Worm (Caenorhabditis elegans) whole organism, L4/young adult: Measurements from ENCODE around the gene F36D3.8.
"Not testable (repeated sequence)": the region's sequence is repeated elsewhere in the genome, so short reads cannot be mapped to it uniquely, and the experiment has no call there.

Experiments
- W03F9.2 ChIP-seq: fragments of 150-350 bp; optimal IDR thresholded peaks from 2 replicates; lab custom pipeline; 2014; ENCODE audit warnings: missing biosample characterization, missing genetic modification characterization
- dao-5 ChIP-seq: sonication (generic microtip); optimal IDR thresholded peaks from 2 replicates; lab custom pipeline; 2016; ENCODE audit warnings: missing genotype, missing genetic modification characterization, moderate library complexity, missing compliant biosample characterization
- him-1 ChIP-seq: sonication (generic microtip); optimal IDR thresholded peaks from 2 replicates; lab custom pipeline; 2016; ENCODE audit warnings: missing genotype, missing genetic modification reagents, missing genetic modification characterization, missing compliant biosample characterization

F36D3.8 gene

DNA sequence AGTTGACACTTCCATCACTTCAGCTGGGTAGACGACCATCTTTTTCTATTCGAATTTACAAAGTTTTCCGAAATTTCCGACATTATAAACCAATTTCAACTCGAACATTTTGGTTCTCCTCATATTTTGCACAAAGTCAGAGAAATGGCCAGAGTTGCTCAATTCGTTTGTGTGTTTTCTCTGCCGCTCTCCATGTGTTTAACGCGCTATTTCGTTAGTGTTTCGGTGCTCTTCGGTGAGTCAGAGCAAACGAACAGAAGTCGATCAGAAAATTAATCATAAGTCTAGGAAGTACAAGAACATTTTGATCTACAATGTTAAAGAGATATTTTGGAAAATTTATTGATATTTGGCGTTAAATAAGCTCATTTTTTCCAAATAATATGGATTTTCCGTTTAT lies 18.3 kb upstream of the F36D3.8 start, which contains the start of gene srr-3:
Gene srr-3, minus strand, starts transcription at position 101 of the 400 bp plus-strand sequence.
- TF ChIP-seq W03F9.2 (tag; lab: Kevin White, UChicago) (no peak), him-1 (no peak), dao-5 (tag; lab: Kevin White, UChicago) (no peak)

DNA sequence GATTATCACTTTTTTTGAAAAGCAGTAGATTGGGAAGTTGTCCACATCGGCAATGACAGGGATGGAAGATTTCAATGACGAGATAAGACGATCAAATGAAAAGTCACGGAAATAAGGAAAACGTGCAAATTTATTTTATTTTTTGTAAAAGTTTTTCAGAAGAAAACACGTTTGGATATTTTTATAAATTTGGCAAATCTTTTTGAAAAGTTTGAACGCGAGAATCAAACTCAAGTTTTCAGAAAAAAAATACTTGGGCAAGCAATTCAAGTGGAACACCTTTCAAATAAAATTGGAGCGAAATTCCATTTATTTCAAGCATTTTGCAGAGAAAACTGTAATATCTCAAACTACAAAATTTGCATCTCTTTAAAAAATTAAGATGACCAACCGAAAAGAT lies 11.8 kb upstream of the F36D3.8 start, which contains the start of gene F36D3.5:
Gene F36D3.5, minus strand, starts transcription at position 101 of the 400 bp plus-strand sequence.
- not testable (repeated sequence) for TF ChIP-seq W03F9.2 (tag; lab: Kevin White, UChicago); dao-5 (tag; lab: Kevin White, UChicago); him-1

DNA sequence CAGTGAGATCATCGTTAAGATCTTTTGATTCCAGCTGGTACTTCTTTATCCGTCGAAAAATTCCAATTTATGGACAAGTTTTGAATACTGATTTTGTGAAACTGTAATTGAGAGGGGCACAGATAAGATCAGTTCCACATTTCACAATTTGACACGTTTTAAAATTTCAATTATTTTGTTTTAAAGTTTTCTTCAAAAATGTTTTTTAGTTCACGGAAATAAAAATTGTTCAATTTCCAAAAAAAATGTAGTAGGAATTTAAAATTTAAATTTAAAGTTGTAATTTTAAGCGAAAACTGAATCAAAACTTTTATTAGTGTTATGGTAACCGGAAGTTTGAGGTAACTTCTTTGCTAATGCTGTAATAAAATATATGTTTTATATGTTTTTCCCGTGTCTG lies 9.3 kb upstream of the F36D3.8 start, which contains the start of gene F36D3.4:
Gene F36D3.4, minus strand, starts transcription at position 101 of the 400 bp plus-strand sequence.
- TF ChIP-seq him-1 = no peak
- no peak for TF ChIP-seq dao-5 (tag; lab: Kevin White, UChicago)
- TF ChIP-seq W03F9.2 (tag; lab: Kevin White, UChicago) = no peak

DNA sequence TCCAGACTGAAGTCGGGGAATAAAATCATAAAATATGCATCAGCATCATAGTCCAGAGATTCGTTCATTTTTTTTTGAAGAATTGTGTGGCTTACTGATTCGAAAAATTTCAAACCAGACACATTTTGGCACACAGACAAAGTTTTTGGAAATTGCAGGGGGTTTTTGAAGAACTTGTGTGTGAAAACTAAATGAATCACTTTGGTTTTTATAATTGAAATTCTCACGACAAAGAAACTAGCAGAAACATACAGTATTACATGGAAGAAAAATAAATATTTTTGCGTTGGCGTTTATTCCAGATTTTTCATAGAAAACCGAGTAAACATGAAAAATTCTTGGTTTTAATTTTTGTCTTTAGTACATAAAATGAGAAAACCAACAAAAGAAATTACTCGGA lies 4.7 kb upstream of the F36D3.8 start, which contains the start of gene srw-34:
Gene srw-34, minus strand, starts transcription at position 101 of the 400 bp plus-strand sequence.
- no peak for TF ChIP-seq dao-5 (tag; lab: Kevin White, UChicago)
- TF ChIP-seq him-1 = no peak
- TF ChIP-seq W03F9.2 (tag; lab: Kevin White, UChicago) = no peak

DNA sequence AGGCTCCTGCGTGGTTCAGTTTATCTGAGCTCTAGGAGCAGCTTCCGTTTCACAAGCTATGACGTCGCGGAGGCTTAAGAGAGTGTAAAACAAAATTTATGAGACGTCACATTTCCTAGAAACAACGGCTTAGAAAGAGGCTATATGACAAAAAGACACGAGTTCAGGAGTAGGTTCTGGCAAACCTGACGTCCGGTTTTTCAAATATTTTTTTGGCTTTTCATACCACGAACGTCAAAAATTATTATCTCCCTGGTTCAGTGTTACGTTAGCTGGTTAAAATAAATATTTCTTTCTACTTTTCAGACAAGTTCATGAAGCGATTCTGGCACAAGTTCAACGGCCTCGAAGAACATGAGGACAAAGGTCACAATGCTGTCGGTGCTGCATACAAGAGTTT lies 838 bp downstream of the F36D3.8 start, which contains the start of gene F36D3.16:
Gene F36D3.16, plus strand, starts transcription at position 301 of the 400 bp plus-strand sequence.
- no peak for TF ChIP-seq W03F9.2 (tag; lab: Kevin White, UChicago)
- TF ChIP-seq dao-5 (tag; lab: Kevin White, UChicago) = no peak
- no peak for TF ChIP-seq him-1

DNA sequence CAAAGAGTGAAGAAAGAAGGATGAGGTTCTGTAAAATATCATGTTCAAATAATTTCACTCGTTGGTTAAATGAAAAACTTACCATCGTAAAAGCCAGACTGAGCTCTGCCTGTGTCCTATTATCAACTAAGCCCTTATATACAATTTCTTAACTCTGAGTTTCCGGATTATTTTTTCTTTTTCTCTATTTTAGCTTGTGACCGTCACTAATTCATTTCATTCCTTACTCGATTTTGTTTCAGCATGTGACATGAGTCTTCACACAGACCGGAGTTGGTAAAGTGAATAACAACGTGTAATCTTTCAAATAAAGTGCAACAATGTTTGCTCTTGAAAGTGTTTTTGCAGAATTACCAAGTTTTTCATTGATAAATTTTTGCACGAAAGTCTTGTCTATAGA lies 7.0 kb downstream of the F36D3.8 start, which contains the start of gene cpr-2:
Gene cpr-2, minus strand, starts transcription at position 101 of the 400 bp plus-strand sequence.
- TF ChIP-seq dao-5 (tag; lab: Kevin White, UChicago) (no peak), W03F9.2 (tag; lab: Kevin White, UChicago) (no peak), him-1 (no peak)

DNA sequence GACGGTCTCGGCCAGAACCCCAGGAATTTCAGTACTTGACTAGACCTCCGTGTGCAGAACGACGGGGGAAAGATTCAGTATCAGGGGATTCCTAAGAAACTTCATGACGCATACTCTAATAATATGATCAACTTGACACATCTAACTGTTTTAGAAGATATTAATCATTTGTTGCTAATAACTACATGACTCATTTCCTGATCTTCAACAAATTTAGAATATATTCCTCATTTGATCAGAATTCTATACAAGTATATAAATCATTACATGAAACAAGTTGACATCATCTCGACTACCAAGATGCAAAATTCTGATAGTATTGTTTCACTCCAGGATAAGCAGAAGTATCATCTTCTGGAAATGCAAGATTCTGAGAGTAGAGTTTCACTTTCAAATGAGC lies 8.2 kb downstream of the F36D3.8 start, which contains the start of gene Y32B12B.8:
Gene Y32B12B.8, plus strand, starts transcription at position 301 of the 400 bp plus-strand sequence.
- TF ChIP-seq dao-5 (tag; lab: Kevin White, UChicago) (no peak), him-1 (no peak), W03F9.2 (tag; lab: Kevin White, UChicago) (no peak)

DNA sequence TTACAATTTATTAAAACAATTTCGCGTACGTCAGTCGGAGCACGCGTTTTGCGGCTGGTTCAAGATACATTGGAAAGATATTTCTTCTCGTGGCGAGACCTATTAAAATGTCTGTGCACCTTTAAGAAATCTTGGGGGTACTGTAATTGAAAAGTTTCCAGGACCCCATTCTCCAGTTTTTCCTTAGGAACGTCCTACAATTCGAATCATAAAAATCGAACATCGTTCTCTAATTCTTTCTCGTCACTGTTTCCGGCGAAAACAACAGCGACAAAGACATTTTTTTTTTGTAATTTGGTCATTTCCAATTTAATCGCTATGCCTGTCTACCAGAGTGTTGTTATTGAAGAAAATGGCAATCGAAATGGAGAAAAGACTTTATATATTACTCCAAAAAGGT lies 9.7 kb downstream of the F36D3.8 start, which contains the start of gene Y32B12B.1:
Gene Y32B12B.1, plus strand, starts transcription at position 301 of the 400 bp plus-strand sequence.
- TF ChIP-seq W03F9.2 (tag; lab: Kevin White, UChicago) = no peak
- no peak for TF ChIP-seq dao-5 (tag; lab: Kevin White, UChicago)
- no peak for TF ChIP-seq him-1

DNA sequence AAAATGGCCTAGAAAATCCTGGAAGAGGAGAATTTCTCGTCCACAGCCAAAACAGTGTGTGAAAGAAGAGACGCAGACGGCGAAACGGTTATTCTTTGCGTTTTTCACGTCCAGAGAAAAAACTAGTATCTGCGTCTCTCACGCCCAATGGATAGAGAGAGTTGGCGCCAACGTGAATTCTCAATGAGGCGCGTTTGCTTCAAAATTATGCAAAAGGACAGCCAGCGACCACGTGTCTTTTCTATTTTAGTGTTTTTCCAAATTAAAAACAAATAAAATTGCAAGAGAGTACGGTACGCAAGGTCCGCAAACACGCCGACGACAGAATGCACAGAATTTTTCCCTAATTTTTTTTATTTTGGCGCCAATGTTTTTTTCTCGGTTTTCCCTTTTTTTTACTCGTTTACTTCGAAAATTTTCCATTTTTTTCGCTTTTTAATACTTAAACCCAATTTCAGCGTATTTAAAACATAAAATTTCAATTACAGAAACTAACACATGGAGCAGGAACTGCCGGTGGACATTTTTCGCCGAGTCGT lies 11.0 kb downstream of the F36D3.8 start, which contains the start of gene Y32B12B.2:
Gene Y32B12B.2, plus strand, starts transcription at position 489 of the 539 bp plus-strand sequence.
- TF ChIP-seq dao-5 (tag; lab: Kevin White, UChicago) (no peak), him-1 (no peak), W03F9.2 (tag; lab: Kevin White, UChicago) (no peak)

DNA sequence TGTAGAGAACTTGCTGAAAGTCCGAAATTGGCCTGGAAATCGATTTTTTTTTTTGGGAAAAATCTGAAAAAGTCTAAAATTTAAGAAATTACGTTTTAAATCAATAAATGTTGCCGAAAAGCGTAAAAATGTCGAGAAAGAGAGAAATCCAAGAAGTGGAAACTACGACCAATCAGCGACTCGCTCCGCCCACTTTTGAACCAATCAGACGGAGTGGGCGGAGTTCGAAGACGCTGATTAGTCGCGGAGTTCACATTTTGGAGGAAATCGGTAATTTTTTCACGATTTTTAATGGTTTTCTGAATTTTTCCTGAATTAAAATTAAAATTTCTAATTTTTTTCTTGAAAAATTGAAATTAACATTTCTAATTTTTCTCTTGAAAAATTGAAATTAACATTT lies 12.7 kb downstream of the F36D3.8 start:
- no peak for TF ChIP-seq W03F9.2 (tag; lab: Kevin White, UChicago)
- no peak for TF ChIP-seq dao-5 (tag; lab: Kevin White, UChicago)
- TF ChIP-seq him-1 = no peak

DNA sequence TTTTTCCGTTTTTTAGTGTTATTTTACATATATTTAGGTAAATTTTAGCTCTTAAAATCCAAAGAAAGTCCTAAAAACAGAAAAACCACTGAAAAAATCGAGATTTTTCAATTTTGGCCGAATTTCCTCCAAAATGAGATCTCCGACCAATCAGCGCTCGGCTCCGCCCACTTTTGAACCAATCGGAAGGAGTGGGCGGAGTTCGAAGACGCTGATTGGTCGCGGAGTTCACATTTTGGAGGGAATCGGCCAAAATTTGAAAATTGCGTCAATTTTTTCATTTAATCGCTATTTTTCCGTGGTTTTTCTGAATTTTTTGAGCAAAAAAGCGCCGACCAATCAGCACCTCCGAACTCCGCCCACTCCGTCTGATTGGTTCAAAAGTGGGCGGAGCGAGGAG lies 13.7 kb downstream of the F36D3.8 start:
- TF ChIP-seq W03F9.2 (tag; lab: Kevin White, UChicago) = no peak
- no peak for TF ChIP-seq dao-5 (tag; lab: Kevin White, UChicago)
- TF ChIP-seq him-1 = no peak

DNA sequence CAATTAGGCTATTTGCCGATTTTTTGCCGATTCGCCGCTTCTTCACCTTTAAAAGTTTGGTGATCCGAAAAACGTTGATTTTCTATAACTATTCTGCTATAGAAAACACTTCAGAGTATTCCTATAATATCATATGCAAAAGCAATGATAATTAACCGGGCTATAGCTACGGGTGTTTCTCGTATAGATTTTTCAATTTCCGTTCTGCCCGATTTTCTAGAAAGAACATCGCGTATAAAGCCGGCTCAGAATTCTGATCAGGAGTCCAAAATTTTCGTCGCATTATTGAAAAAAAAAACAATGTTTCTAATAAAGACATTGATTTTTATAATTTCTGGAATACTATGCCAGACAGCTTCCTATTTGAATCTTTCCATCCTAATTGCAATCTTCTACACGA lies 23.7 kb downstream of the F36D3.8 start, which contains the start of gene srbc-65:
Gene srbc-65, plus strand, starts transcription at position 301 of the 400 bp plus-strand sequence.
- TF ChIP-seq W03F9.2 (tag; lab: Kevin White, UChicago) (no peak), dao-5 (tag; lab: Kevin White, UChicago) (no peak), him-1 (no peak)

DNA sequence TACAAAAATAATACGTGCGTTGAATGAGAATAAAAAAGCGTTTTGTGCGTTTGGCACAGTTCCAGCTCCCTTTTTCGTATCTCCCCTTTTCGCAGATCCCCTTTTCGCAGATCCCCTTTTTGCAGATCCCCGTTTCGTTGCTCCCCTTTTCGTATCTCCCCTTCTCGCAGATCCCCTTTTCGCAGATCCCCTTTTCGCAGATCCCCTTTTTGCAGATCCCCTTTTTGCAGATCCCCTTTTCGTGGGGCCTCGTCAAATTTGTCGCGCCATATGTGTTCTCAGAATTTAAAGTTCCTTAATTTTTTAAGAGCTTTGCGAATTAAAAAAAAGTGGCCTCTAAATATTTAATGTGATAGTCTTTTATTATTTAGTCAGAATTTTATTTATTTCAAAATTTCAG lies 26.0 kb downstream of the F36D3.8 start, which contains the start of gene Y32B12B.4:
Gene Y32B12B.4, plus strand, starts transcription at position 399 of the 400 bp plus-strand sequence.
- no peak for TF ChIP-seq W03F9.2 (tag; lab: Kevin White, UChicago)
- TF ChIP-seq dao-5 (tag; lab: Kevin White, UChicago) = no peak
- no peak for TF ChIP-seq him-1

DNA sequence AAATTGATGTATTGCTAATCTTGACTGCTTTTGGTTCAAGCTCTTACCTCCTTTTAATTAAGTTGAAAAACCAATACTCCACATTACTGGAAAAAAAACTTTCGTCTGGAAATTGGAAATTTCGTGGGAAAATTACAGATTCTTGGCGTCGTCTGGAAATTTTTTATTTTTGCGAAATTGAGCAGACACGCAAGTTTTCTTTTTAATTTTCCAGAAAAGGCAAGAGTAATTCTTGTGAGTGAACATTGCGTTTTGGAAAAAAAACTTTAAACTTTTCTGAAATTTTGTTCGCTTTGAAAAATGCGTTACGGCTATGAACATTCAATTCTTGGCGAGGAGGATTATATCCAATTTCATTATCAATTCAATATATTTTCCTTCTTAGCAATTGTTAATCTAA lies 38.7 kb downstream of the F36D3.8 start, which contains the start of gene sru-45:
Gene sru-45, plus strand, starts transcription at position 301 of the 400 bp plus-strand sequence.
- no peak for TF ChIP-seq dao-5 (tag; lab: Kevin White, UChicago)
- no peak for TF ChIP-seq W03F9.2 (tag; lab: Kevin White, UChicago)
- TF ChIP-seq him-1 = no peak
